Fruit fly (Drosophila melanogaster) whole organism, embryonic: ENCODE data around the gene jhamt.

Source experiments
- Abd-B ChIP-seq: fragments of 200-800 bp; sonication (Bioruptor generic); optimal IDR thresholded peaks from 2 replicates; lab custom pipeline; 2018; ENCODE audit warnings: missing biosample characterization, mild to moderate bottlenecking, missing genetic modification characterization, moderate library complexity
- Ada2b ChIP-seq: fragments of 200-800 bp; sonication (Bioruptor generic); IDR thresholded peaks from 2 replicates; pipeline ENCODE4 v1.3.6; 2022; ENCODE audit warnings: missing biosample characterization, missing genetic modification characterization
- Adf1 ChIP-seq: fragments of 200-800 bp; sonication (Bioruptor generic); IDR thresholded peaks from 2 replicates; pipeline ENCODE4 v1.3.6; 2022; ENCODE audit warnings: missing biosample characterization, missing genetic modification characterization
- CG15601 ChIP-seq: fragments of 200-800 bp; sonication (Bioruptor generic); optimal IDR thresholded peaks from 3 replicates; lab custom pipeline; 2019; ENCODE audit warnings: missing biosample characterization, mild to moderate bottlenecking, missing genetic modification characterization, moderate library complexity
- CG17361 ChIP-seq: fragments of 200-800 bp; sonication (Bioruptor generic); IDR thresholded peaks from 3 replicates; pipeline ENCODE4 v1.3.6; 2022; ENCODE audit warnings: missing biosample characterization, missing genetic modification characterization
- CG18476 ChIP-seq: fragments of 200-800 bp; sonication (Bioruptor generic); optimal IDR thresholded peaks from 2 replicates; lab custom pipeline; 2016; ENCODE audit warnings: missing biosample characterization, mild to moderate bottlenecking, missing genetic modification characterization
- CG18764 ChIP-seq: fragments of 200-800 bp; sonication (Bioruptor generic); optimal IDR thresholded peaks from 3 replicates; lab custom pipeline; 2016; ENCODE audit warnings: missing biosample characterization, missing genetic modification characterization
- CG2202 ChIP-seq: fragments of 200-800 bp; sonication (Bioruptor generic); optimal IDR thresholded peaks from 2 replicates; lab custom pipeline; 2018; ENCODE audit warnings: missing biosample characterization, mild to moderate bottlenecking, missing genetic modification characterization
- CG2678 ChIP-seq: fragments of 200-800 bp; sonication (Bioruptor generic); optimal IDR thresholded peaks from 3 replicates; lab custom pipeline; 2019; ENCODE audit warnings: missing biosample characterization, mild to moderate bottlenecking, missing genetic modification characterization, moderate library complexity
- CG30020 ChIP-seq: fragments of 200-800 bp; optimal IDR thresholded peaks from 2 replicates; lab custom pipeline; 2019; ENCODE audit warnings: missing biosample characterization, mild to moderate bottlenecking, missing genetic modification characterization, moderate library complexity
- CG32532 ChIP-seq: fragments of 200-800 bp; sonication (Bioruptor generic); IDR thresholded peaks from 2 replicates; pipeline ENCODE4 v1.3.6; 2022; ENCODE audit warnings: missing biosample characterization, missing genetic modification characterization
- CG3407 ChIP-seq: fragments of 200-800 bp; sonication (Bioruptor generic); optimal IDR thresholded peaks from 2 replicates; lab custom pipeline; 2018; ENCODE audit warnings: missing biosample characterization, mild to moderate bottlenecking, missing genetic modification characterization
- CG34422 ChIP-seq: fragments of 200-800 bp; sonication (Bioruptor generic); IDR thresholded peaks from 3 replicates; pipeline ENCODE4 v1.3.6; 2022; ENCODE audit warnings: missing biosample characterization, missing genetic modification characterization
- CG3838 ChIP-seq: fragments of 200-800 bp; sonication (Bioruptor generic); optimal IDR thresholded peaks from 3 replicates; lab custom pipeline; 2016; ENCODE audit warnings: missing biosample characterization, missing genetic modification characterization
- CG4424 ChIP-seq: fragments of 200-800 bp; sonication (Bioruptor generic); optimal IDR thresholded peaks from 3 replicates; lab custom pipeline; 2016; ENCODE audit warnings: missing biosample characterization, missing genetic modification characterization
- CG6254 ChIP-seq: fragments of 200-800 bp; sonication (Bioruptor generic); optimal IDR thresholded peaks from 3 replicates; lab custom pipeline; 2017; ENCODE audit warnings: mild to moderate bottlenecking, missing biosample characterization, missing genetic modification reagents, missing genetic modification characterization
- CG7928 ChIP-seq: fragments of 200-800 bp; sonication (Bioruptor generic); optimal IDR thresholded peaks from 2 replicates; lab custom pipeline; 2017; ENCODE audit warnings: missing biosample characterization, mild to moderate bottlenecking, missing genetic modification characterization
- CG9932 ChIP-seq: fragments of 200-800 bp; sonication (Bioruptor generic); IDR thresholded peaks from 2 replicates; pipeline ENCODE4 v1.3.6; 2022; ENCODE audit warnings: missing biosample characterization, missing genetic modification characterization
- CoRest ChIP-seq: fragments of 200-800 bp; sonication (Bioruptor generic); optimal IDR thresholded peaks from 3 replicates; lab custom pipeline; 2018; ENCODE audit warnings: missing biosample characterization, mild to moderate bottlenecking, missing genetic modification characterization, moderate library complexity
- Dfd ChIP-seq, 2 experiments: fragments of >200 bp; optimal IDR thresholded peaks; 2 replicates each; lab custom pipeline; 2017; ENCODE audit warnings: missing biosample characterization in 2 of 2, missing genetic modification characterization in 2 of 2
- Dp ChIP-seq: fragments of 200-800 bp; sonication (Bioruptor generic); optimal IDR thresholded peaks from 2 replicates; lab custom pipeline; 2018; ENCODE audit warnings: missing biosample characterization, mild to moderate bottlenecking, missing genetic modification characterization, moderate library complexity
- Ets65A ChIP-seq: fragments of 200-800 bp; sonication (Bioruptor generic); peaks from one replicate; lab custom pipeline; 2016; ENCODE audit warnings: missing biosample characterization, missing genetic modification characterization
- H15 ChIP-seq: fragments of 200-800 bp; sonication (Bioruptor generic); IDR thresholded peaks from 3 replicates; pipeline ENCODE4 v1.3.6; 2022; ENCODE audit warnings: missing biosample characterization, missing genetic modification characterization
- HmgD ChIP-seq: fragments of 200-800 bp; sonication (Bioruptor generic); optimal IDR thresholded peaks from 3 replicates; lab custom pipeline; 2016; ENCODE audit warnings: missing biosample characterization, missing genetic modification characterization
- Hr78 ChIP-seq, 2 experiments: fragments of 200-800 bp in 1 of 2; fragments of >200 bp in 1 of 2; sonication (Bioruptor generic) in 1 of 2; optimal IDR thresholded peaks; 2 replicates each; lab custom pipeline; 2017 to 2019; ENCODE audit warnings: missing biosample characterization in 2 of 2, missing genetic modification characterization in 2 of 2, mild to moderate bottlenecking in 1 of 2, moderate library complexity in 1 of 2
- MTF-1 ChIP-seq: fragments of 200-800 bp; sonication (Bioruptor generic); optimal IDR thresholded peaks from 2 replicates; lab custom pipeline; 2018; ENCODE audit warnings: missing biosample characterization, mild to moderate bottlenecking, missing genetic modification characterization, borderline replicate concordance
- NfI ChIP-seq: fragments of 200-800 bp; sonication (Bioruptor generic); optimal IDR thresholded peaks from 3 replicates; lab custom pipeline; 2018; ENCODE audit warnings: missing biosample characterization, mild to moderate bottlenecking, missing genetic modification characterization, moderate library complexity
- Pdp1 ChIP-seq, 2 experiments: fragments of 200-800 bp; sonication (Bioruptor generic); optimal IDR thresholded peaks; 3 replicates each; lab custom pipeline; 2016; ENCODE audit warnings: missing biosample characterization in 2 of 2, missing genetic modification characterization in 2 of 2, mild to moderate bottlenecking in 1 of 2, moderate library complexity in 1 of 2
- Scr ChIP-seq: fragments of 200-800 bp; sonication (Bioruptor generic); IDR thresholded peaks from 2 replicates; pipeline ENCODE4 v1.3.6; 2022; ENCODE audit warnings: missing biosample characterization, missing genetic modification characterization; ENCODE audit not compliant: partially characterized antibody
- Sox100B ChIP-seq: fragments of 200-800 bp; sonication (Bioruptor generic); optimal IDR thresholded peaks from 3 replicates; lab custom pipeline; 2018; ENCODE audit warnings: missing biosample characterization, mild to moderate bottlenecking, missing genetic modification characterization
- Sry-δ ChIP-seq: fragments of 200-800 bp; sonication (Bioruptor generic); optimal IDR thresholded peaks from 2 replicates; lab custom pipeline; 2016; ENCODE audit warnings: missing biosample characterization, missing genetic modification characterization
- al ChIP-seq: fragments of 200-800 bp; sonication (Bioruptor generic); IDR thresholded peaks from 2 replicates; pipeline ENCODE4 v1.3.6; 2022; ENCODE audit warnings: missing biosample characterization, missing genetic modification characterization
- az2 ChIP-seq: fragments of 200-800 bp; sonication (Bioruptor generic); optimal IDR thresholded peaks from 3 replicates; lab custom pipeline; 2016; ENCODE audit warnings: missing biosample characterization, missing genetic modification characterization
- bcd ChIP-seq: fragments of 200-800 bp; sonication (Bioruptor generic); optimal IDR thresholded peaks from 2 replicates; lab custom pipeline; 2017; ENCODE audit warnings: missing biosample characterization, mild to moderate bottlenecking, missing genetic modification characterization
- cg ChIP-seq: fragments of 200-800 bp; sonication (Bioruptor generic); optimal IDR thresholded peaks from 3 replicates; lab custom pipeline; 2019; ENCODE audit warnings: missing biosample characterization, mild to moderate bottlenecking, missing genetic modification characterization, moderate library complexity
- chn ChIP-seq: fragments of 200-800 bp; sonication (Bioruptor generic); optimal IDR thresholded peaks from 2 replicates; lab custom pipeline; 2016; ENCODE audit warnings: missing biosample characterization, missing genetic modification characterization
- corto ChIP-seq: fragments of 200-800 bp; sonication (Bioruptor generic); optimal IDR thresholded peaks from 2 replicates; lab custom pipeline; 2016; ENCODE audit warnings: missing biosample characterization, mild to moderate bottlenecking, missing genetic modification characterization, moderate library complexity
- da ChIP-seq: fragments of 200-800 bp; sonication (Bioruptor generic); optimal IDR thresholded peaks from 2 replicates; lab custom pipeline; 2016; ENCODE audit warnings: missing biosample characterization, missing genetic modification characterization
- dati ChIP-seq: fragments of 200-800 bp; sonication (Bioruptor generic); IDR thresholded peaks from 2 replicates; pipeline ENCODE4 v1.3.6; 2022; ENCODE audit warnings: missing biosample characterization, missing genetic modification characterization
- dmrt99B ChIP-seq: fragments of 200-800 bp; sonication (Bioruptor generic); optimal IDR thresholded peaks from 2 replicates; lab custom pipeline; 2018; ENCODE audit warnings: missing biosample characterization, mild to moderate bottlenecking, missing genetic modification characterization, moderate library complexity
- lola ChIP-seq, 3 experiments: fragments of >200 bp in 2 of 3; fragments of 200-800 bp in 1 of 3; sonication (Bioruptor generic) in 1 of 3; optimal IDR thresholded peaks; 2 replicates each; lab custom pipeline; 2017 to 2019; ENCODE audit warnings: missing biosample characterization in 3 of 3, missing genetic modification characterization in 3 of 3, mild to moderate bottlenecking in 1 of 3, moderate library complexity in 1 of 3
- pfk ChIP-seq: fragments of 200-800 bp; sonication (Bioruptor generic); optimal IDR thresholded peaks from 2 replicates; lab custom pipeline; 2018; ENCODE audit warnings: missing biosample characterization, mild to moderate bottlenecking, missing genetic modification characterization, moderate library complexity
- psq ChIP-seq: fragments of 200-800 bp; sonication (Bioruptor generic); optimal IDR thresholded peaks from 2 replicates; lab custom pipeline; 2017; ENCODE audit warnings: missing biosample characterization, missing genetic modification characterization
- pum ChIP-seq: fragments of 200-800 bp; sonication (Bioruptor generic); optimal IDR thresholded peaks from 2 replicates; lab custom pipeline; 2016; ENCODE audit warnings: missing biosample characterization, missing genetic modification characterization
- slbo ChIP-seq: fragments of 200-800 bp; sonication (Bioruptor generic); IDR thresholded peaks from 2 replicates; pipeline ENCODE4 v1.3.6; 2022; ENCODE audit warnings: missing biosample characterization, missing genetic modification characterization
- sug ChIP-seq: fragments of 200-800 bp; optimal IDR thresholded peaks from 2 replicates; lab custom pipeline; 2019; ENCODE audit warnings: missing biosample characterization, mild to moderate bottlenecking, missing genetic modification characterization, moderate library complexity
- vfl ChIP-seq: fragments of 200-800 bp; sonication (Bioruptor generic); optimal IDR thresholded peaks from 2 replicates; lab custom pipeline; 2016; ENCODE audit warnings: missing biosample characterization, missing genetic modification characterization

jhamt gene

dm6 chr2L:16352585-16353580, 12.8 kb upstream of the jhamt start, which contains the start of the genes Hyls1, chif and CG4455 (continued):
- TF ChIP-seq CG6254 (GFP tag; lab: Kevin White, UChicago): peak; percentile 53
- peak; percentile 73 for TF ChIP-seq corto (GFP tag; lab: Kevin White, UChicago)
- TF ChIP-seq MTF-1 (GFP tag; lab: Kevin White, UChicago): no peak
- peak; percentile 58 for TF ChIP-seq bcd (GFP tag; lab: Kevin White, UChicago)
- peak; percentile 50 for TF ChIP-seq Sox100B (GFP tag; lab: Kevin White, UChicago)
- TF ChIP-seq al (GFP tag; lab: Robert Waterston, UW): peak; percentile 10; the same call in 1 of the 2 replicates
- peak; percentile 83 for TF ChIP-seq Sry-δ (GFP tag; lab: Kevin White, UChicago)
- peak; percentile 17 for TF ChIP-seq dmrt99B
- TF ChIP-seq cg (GFP tag; lab: Kevin White, UChicago): no peak
- TF ChIP-seq CG32532 (GFP tag; lab: Robert Waterston, UW): peak; percentile 26; the same call in 1 of the 2 replicates
- no peak for TF ChIP-seq chn (GFP tag; lab: Kevin White, UChicago)
- no peak for TF ChIP-seq CG18476
- no peak for TF ChIP-seq Hr78 (GFP tag; optimal IDR thresholded peaks at IDR 0.05; lab: Kevin White, UChicago)
- no peak for TF ChIP-seq HmgD
- TF ChIP-seq Adf1: no peak
- TF ChIP-seq az2 (GFP tag; lab: Kevin White, UChicago): peak; percentile 11
- no peak for TF ChIP-seq dati (GFP tag; lab: Robert Waterston, UW)
- TF ChIP-seq slbo: peak; percentile 45; the same call in 1 of the 2 replicates
- TF ChIP-seq vfl (GFP tag; lab: Kevin White, UChicago): no peak
- peak; percentile 17 for TF ChIP-seq CG3838 (GFP tag; lab: Kevin White, UChicago)
- peak; percentile 5 for TF ChIP-seq CG3407 (GFP tag; lab: Kevin White, UChicago)
- TF ChIP-seq CG9932 (GFP tag; lab: Robert Waterston, UW): peak; percentile 68
- peak; percentile 64 for TF ChIP-seq Abd-B (GFP tag; lab: Kevin White, UChicago)
- peak; percentile 78 for TF ChIP-seq CoRest (tag; lab: Kevin White, UChicago)
- TF ChIP-seq pum (GFP tag; lab: Kevin White, UChicago): no peak
- peak; percentile 79 for TF ChIP-seq CG30020
- TF ChIP-seq NfI (GFP tag; lab: Kevin White, UChicago): peak; percentile 3
- no peak for TF ChIP-seq da
- peak; percentile 39 for TF ChIP-seq psq (GFP tag; lab: Kevin White, UChicago)
- TF ChIP-seq CG2678 (tag; lab: Kevin White, UChicago): peak; percentile 63
- peak; percentile 96 for TF ChIP-seq Scr (GFP tag; lab: Robert Waterston, UW)
- TF ChIP-seq lola (GFP tag; optimal IDR thresholded peaks at IDR 0.05; lab: Kevin White, UChicago): peak in 1 of 3 experiments; percentile 31
- peak; percentile 68 for TF ChIP-seq Ets65A (GFP tag; lab: Kevin White, UChicago)
- peak; percentile 50 for TF ChIP-seq sug (tag; lab: Kevin White, UChicago)
- TF ChIP-seq CG4424 (GFP tag; lab: Kevin White, UChicago): peak; percentile 15
- no peak for TF ChIP-seq Ada2b (GFP tag; lab: Robert Waterston, UW)
- TF ChIP-seq H15 (GFP tag; lab: Robert Waterston, UW): no peak
- TF ChIP-seq Dp (GFP tag; lab: Kevin White, UChicago): peak; percentile 40
- no peak for TF ChIP-seq CG2202 (tag; lab: Kevin White, UChicago)
- TF ChIP-seq Pdp1 (GFP tag; optimal IDR thresholded peaks at IDR 0.05; lab: Kevin White, UChicago): peak in 1 of 2 experiments; percentile 7
- TF ChIP-seq pfk (GFP tag; lab: Kevin White, UChicago): no peak
- peak; percentile 59 for TF ChIP-seq CG15601 (tag; lab: Kevin White, UChicago)
- peak; percentile 39 for TF ChIP-seq CG18764 (GFP tag; lab: Kevin White, UChicago)
- TF ChIP-seq Dfd (GFP tag; optimal IDR thresholded peaks at IDR 0.05; lab: Kevin White, UChicago): no peak
- TF ChIP-seq CG34422 (GFP tag; lab: Robert Waterston, UW): 0 out of 3 replicates have a peak, but pooled peaks have one; percentile 18
- peak; percentile 57 for TF ChIP-seq CG7928 (GFP tag; lab: Kevin White, UChicago)
- TF ChIP-seq CG17361 (GFP tag; lab: Robert Waterston, UW): peak; percentile 59; the same call in 2 of the 3 replicates
